Worm (Caenorhabditis elegans): ENCODE results near the gene sre-16.

sre-16 gene

ce11 chrIV:12279340-12279739 lies 43.4 kb upstream of the sre-16 start, which contains the start of gene ltah-1.1 (continued):
- no peak for TF ChIP-seq R02D3.7 (tag; optimal IDR thresholded peaks at IDR 0.05)

ce11 chrIV:12278507-12278906 lies 42.6 kb upstream of the sre-16 start, which contains the start of the genes tag-335 and vkmt-1:
tag-335 (minus strand) TSS chrIV:12278594.
vkmt-1 (plus strand) TSS chrIV:12278725.
- no peak for TF ChIP-seq saeg-2 (GFP tag; IDR thresholded peaks at IDR 0.05)
- no peak for TF ChIP-seq duxl-1 (tag; optimal IDR thresholded peaks at IDR 0.05; ENCODE audit: poor library complexity)
- no peak for TF ChIP-seq F44E2.7 (GFP tag; IDR thresholded peaks at IDR 0.05)
- TF ChIP-seq egl-27 (tag; optimal IDR thresholded peaks at IDR 0.05) = no peak
- no peak for TF ChIP-seq Y5F2A.4 (GFP tag; optimal IDR thresholded peaks at IDR 0.05)
- TF ChIP-seq lsy-2 (tag; optimal IDR thresholded peaks at IDR 0.05) = peak in 1 of 2 experiments; percentile 72
- no peak for TF ChIP-seq ceh-44 (GFP tag; IDR thresholded peaks at IDR 0.05)
- TF ChIP-seq hif-1 (tag; optimal IDR thresholded peaks at IDR 0.05) = peak in 1 of 2 experiments; percentile 11
- TF ChIP-seq snpc-1.2 (GFP tag; IDR thresholded peaks at IDR 0.05) = no peak
- no peak for TF ChIP-seq zip-11 (GFP tag; IDR thresholded peaks at IDR 0.05)
- no peak for TF ChIP-seq lin-1 (GFP tag; IDR thresholded peaks at IDR 0.05)
- TF ChIP-seq tra-1 (GFP tag; IDR thresholded peaks at IDR 0.05) = no peak
- TF ChIP-seq lin-38 (GFP tag; IDR thresholded peaks at IDR 0.05) = no peak
- peak in 1 of 2 experiments; percentile 84 for TF ChIP-seq unc-62 (GFP tag; optimal IDR thresholded peaks at IDR 0.05 in 1 of 2)
- TF ChIP-seq unc-62 (tag; optimal IDR thresholded peaks at IDR 0.05) = no peak
- no peak for TF ChIP-seq sdz-12 (GFP tag; optimal IDR thresholded peaks at IDR 0.05)
- TF ChIP-seq Y105C5A.15 (GFP tag; IDR thresholded peaks at IDR 0.05) = no peak
- TF ChIP-seq ama-1 (optimal IDR thresholded peaks at IDR 0.05) = no peak
- peak; percentile 88 for TF ChIP-seq mes-2 (tag; optimal IDR thresholded peaks at IDR 0.05; ENCODE audit: poor library complexity, severe bottlenecking)
- no peak for TF ChIP-seq php-3 (GFP tag; IDR thresholded peaks at IDR 0.05)
- TF ChIP-seq ces-1 (GFP tag; optimal IDR thresholded peaks at IDR 0.05) = no peak
- TF ChIP-seq ceh-20 (GFP tag; IDR thresholded peaks at IDR 0.05) = no peak
- no peak for TF ChIP-seq nhr-11 (tag; optimal IDR thresholded peaks at IDR 0.05)
- TF ChIP-seq ceh-82 (tag; optimal IDR thresholded peaks at IDR 0.05) = no peak
- no peak for TF ChIP-seq T26A8.4 (GFP tag; IDR thresholded peaks at IDR 0.05)
- TF ChIP-seq madf-9 (GFP tag; conservative IDR thresholded peaks at IDR 0.05) = no peak
- TF ChIP-seq F49E8.2 (tag; optimal IDR thresholded peaks at IDR 0.05; ENCODE audit: borderline replicate concordance) = no peak
- TF ChIP-seq nhr-42 (GFP tag; IDR thresholded peaks at IDR 0.05) = no peak
- TF ChIP-seq nhr-111 (GFP tag; optimal IDR thresholded peaks at IDR 0.05) = no peak
- TF ChIP-seq arid-1 (GFP tag; conservative IDR thresholded peaks at IDR 0.05) = no peak
- no peak for TF ChIP-seq ceh-28 (tag; optimal IDR thresholded peaks at IDR 0.05)
- peak; percentile 50 for TF ChIP-seq unc-130 (GFP tag; optimal IDR thresholded peaks at IDR 0.05)
- TF ChIP-seq lin-29 (GFP tag; IDR thresholded peaks at IDR 0.05) = no peak
- no peak for TF ChIP-seq tag-97 (GFP tag; IDR thresholded peaks at IDR 0.05)
- TF ChIP-seq nhr-28 (tag; optimal IDR thresholded peaks at IDR 0.05) = no peak
- no peak for TF ChIP-seq hlh-30 (tag; optimal IDR thresholded peaks at IDR 0.05; ENCODE audit: insufficient read depth)
- TF ChIP-seq D1046.2 (GFP tag; IDR thresholded peaks at IDR 0.05) = no peak
- no peak for TF ChIP-seq mdl-1 (tag; optimal IDR thresholded peaks at IDR 0.05)
- no peak for TF ChIP-seq attf-4 (tag; optimal IDR thresholded peaks at IDR 0.05)
- TF ChIP-seq nhr-6 (tag; optimal IDR thresholded peaks at IDR 0.05) = peak; percentile 20
- no peak for TF ChIP-seq daf-16 (GFP tag; optimal IDR thresholded peaks at IDR 0.05)
- no peak for TF ChIP-seq daf-16 (tag; optimal IDR thresholded peaks at IDR 0.05)
- no peak for TF ChIP-seq ctbp-1 (GFP tag; IDR thresholded peaks at IDR 0.05)

Measured in whole organism, L4 larva.